Worm (Caenorhabditis elegans): ENCODE measurements around the gene wdr-83.

The wdr-83 gene

ce11 chrII:5050776-5051175, 19.3 kb upstream of the wdr-83 start:
- TF ChIP-seq unc-39 (tag; optimal IDR thresholded peaks at IDR 0.05) (no peak), ceh-20 (GFP tag; IDR thresholded peaks at IDR 0.05) (no peak), Y105C5A.15 (GFP tag; IDR thresholded peaks at IDR 0.05) (no peak), lin-39 (tag; optimal IDR thresholded peaks at IDR 0.05) (no peak), nhr-11 (tag; optimal IDR thresholded peaks at IDR 0.05) (no peak), nhr-77 (tag; optimal IDR thresholded peaks at IDR 0.05) (no peak), ceh-28 (tag; optimal IDR thresholded peaks at IDR 0.05) (no peak), lin-38 (GFP tag; IDR thresholded peaks at IDR 0.05) (no peak), lin-29 (GFP tag; IDR thresholded peaks at IDR 0.05) (no peak), cey-2 (tag; optimal IDR thresholded peaks at IDR 0.05; ENCODE audit: borderline replicate concordance, insufficient read depth) (no peak), skn-1 (tag; optimal IDR thresholded peaks at IDR 0.05) (no peak), mdl-1 (tag; optimal IDR thresholded peaks at IDR 0.05) (no peak), ceh-44 (GFP tag; IDR thresholded peaks at IDR 0.05) (no peak), aly-2 (tag; optimal IDR thresholded peaks at IDR 0.05) (no peak), snpc-1.2 (GFP tag; IDR thresholded peaks at IDR 0.05) (no peak), F26F4.8 (GFP tag; conservative IDR thresholded peaks at IDR 0.05) (no peak)

- TF ChIP-seq aha-1 (tag) (peak; percentile 44), hlh-30 (tag; optimal IDR thresholded peaks at IDR 0.05; ENCODE audit: insufficient read depth) (peak; percentile 15), nhr-41 (GFP tag; IDR thresholded peaks at IDR 0.05) (no peak), unc-62 (GFP tag; optimal IDR thresholded peaks at IDR 0.05 in 1 of 2) (peak in 1 of 2 experiments; percentile 66), unc-62 (tag; optimal IDR thresholded peaks at IDR 0.05) (no peak)
Measured at ce11 chrII:5049865-5050342, 18.4 kb upstream of the wdr-83 start, which contains the start of gene F33G12.6. TSS of gene F33G12.6 (plus strand) at chrII:5049915.

- TF ChIP-seq mdl-1 (tag; optimal IDR thresholded peaks at IDR 0.05) (peak in 1 of 2 experiments; percentile 35), unc-130 (GFP tag; optimal IDR thresholded peaks at IDR 0.05) (no peak), aly-2 (tag; optimal IDR thresholded peaks at IDR 0.05) (no peak), egl-27 (tag; optimal IDR thresholded peaks at IDR 0.05) (no peak), aha-1 (tag) (peak; percentile 61), ztf-11 (tag; optimal IDR thresholded peaks at IDR 0.05) (no peak), unc-62 (GFP tag; optimal IDR thresholded peaks at IDR 0.05 in 1 of 2) (peak in 1 of 2 experiments; percentile 99), unc-62 (tag; optimal IDR thresholded peaks at IDR 0.05) (no peak), hlh-11 (tag; optimal IDR thresholded peaks at IDR 0.05) (peak; percentile 25), T26A8.4 (GFP tag; IDR thresholded peaks at IDR 0.05) (no peak), pha-4 (GFP tag; IDR thresholded peaks at IDR 0.05) (no peak), pha-4 (tag; optimal IDR thresholded peaks at IDR 0.05) (no peak), spr-3 (GFP tag; optimal IDR thresholded peaks at IDR 0.05) (no peak), nhr-102 (tag; optimal IDR thresholded peaks at IDR 0.05) (no peak), tag-97 (GFP tag; IDR thresholded peaks at IDR 0.05) (no peak), lir-3 (tag; optimal IDR thresholded peaks at IDR 0.05) (no peak), lsy-2 (tag; optimal IDR thresholded peaks at IDR 0.05) (peak in 1 of 2 experiments; percentile 22), duxl-1 (tag; optimal IDR thresholded peaks at IDR 0.05; ENCODE audit: poor library complexity) (no peak), daf-12 (tag; optimal IDR thresholded peaks at IDR 0.05) (no peak), mdt-29 (GFP tag; IDR thresholded peaks at IDR 0.05) (no peak), mxl-3 (GFP tag; optimal IDR thresholded peaks at IDR 0.05) (peak; percentile 56), unc-39 (tag; optimal IDR thresholded peaks at IDR 0.05) (no peak), daf-19 (GFP tag; conservative IDR thresholded peaks at IDR 0.05) (no peak), lim-7 (GFP tag; IDR thresholded peaks at IDR 0.05) (no peak), cey-2 (tag; optimal IDR thresholded peaks at IDR 0.05; ENCODE audit: borderline replicate concordance, insufficient read depth) (peak; percentile 77), nhr-111 (GFP tag; optimal IDR thresholded peaks at IDR 0.05) (no peak), hmg-1.1 (GFP tag; IDR thresholded peaks at IDR 0.05) (no peak), zfp-3 (GFP tag; conservative IDR thresholded peaks at IDR 0.05) (no peak), nhr-6 (tag; optimal IDR thresholded peaks at IDR 0.05) (no peak), ctbp-1 (GFP tag; IDR thresholded peaks at IDR 0.05) (no peak), nhr-28 (tag; optimal IDR thresholded peaks at IDR 0.05) (peak; percentile 50), ZK546.5 (tag; optimal IDR thresholded peaks at IDR 0.05) (no peak), tra-1 (GFP tag; IDR thresholded peaks at IDR 0.05) (no peak), ama-1 (optimal IDR thresholded peaks at IDR 0.05) (no peak), saeg-2 (GFP tag; IDR thresholded peaks at IDR 0.05) (no peak)
Measured at ce11 chrII:5049249-5049648, 17.7 kb upstream of the wdr-83 start.

Measured in whole organism, L4 larva.